Fruit fly (Drosophila melanogaster) whole organism: ENCODE measurements around the gene sinah.

ENCODE experiments used
- CG8478 ChIP-seq: fragments of >200 bp; optimal IDR thresholded peaks from 2 replicates; lab custom pipeline; 2018; ENCODE audit warnings: inconsistent platforms
- EcR ChIP-seq, 2 experiments: fragments of >200 bp; optimal IDR thresholded peaks; 2 replicates each; lab custom pipeline; 2017; ENCODE audit warnings: missing biosample characterization in 2 of 2, missing genetic modification characterization in 2 of 2, missing genetic modification reagents in 2 of 2
- pan ChIP-seq: fragments of >200 bp; optimal IDR thresholded peaks from 2 replicates; lab custom pipeline; 2017
- psq ChIP-seq: fragments of >200 bp; optimal IDR thresholded peaks from 2 replicates; lab custom pipeline; 2017
- usp ChIP-seq: fragments of >200 bp; optimal IDR thresholded peaks from 2 replicates; lab custom pipeline; 2017; ENCODE audit warnings: missing biosample characterization, missing genetic modification characterization, mixed read lengths

DNA sequence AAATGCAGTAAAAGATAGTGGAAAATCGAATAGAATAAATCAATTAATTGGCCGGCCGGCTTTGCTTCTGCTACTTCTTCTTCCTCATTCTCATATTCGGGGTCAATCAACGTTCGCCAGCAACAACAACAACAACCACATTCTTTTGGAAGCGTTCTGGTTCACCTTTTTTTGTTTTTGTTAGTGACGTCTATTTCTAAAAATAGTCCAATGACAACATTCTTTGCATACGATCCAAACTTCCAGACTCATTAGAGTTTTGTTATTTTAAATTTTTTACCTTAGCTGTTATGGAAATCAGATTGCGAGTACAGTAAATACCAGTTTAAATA, 6.9 kb downstream of the sinah start:
- TF ChIP-seq usp (no peak), psq (lab: Kevin White, UChicago) (no peak), pan (no peak), EcR (GFP tag; optimal IDR thresholded peaks at IDR 0.05; lab: Kevin White, UChicago) (no peak), CG8478 (lab: Kevin White, UChicago) (no peak)
